Worm (Caenorhabditis elegans): Measurements from ENCODE around the gene herd-1.

DNA sequence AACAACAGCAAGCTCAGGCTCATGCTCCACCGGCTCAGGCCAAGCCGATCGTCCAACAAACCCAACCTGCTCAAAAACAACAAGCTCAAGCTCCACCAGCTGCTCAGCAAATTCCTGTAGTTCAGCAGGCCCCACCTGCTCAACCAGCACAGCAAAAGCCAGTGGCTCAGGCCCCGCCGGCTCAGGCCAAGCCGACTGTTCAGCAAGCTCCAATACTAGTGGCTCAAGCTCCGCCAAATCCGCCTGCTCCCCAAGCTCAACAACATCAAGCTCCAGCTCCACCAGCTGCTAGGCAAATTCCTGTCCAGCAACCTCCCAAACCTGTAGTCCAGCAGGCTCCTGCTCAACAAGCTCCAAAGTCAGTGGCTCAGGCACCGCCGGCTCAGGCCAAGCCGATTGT is 26.5 kb upstream of the herd-1 start:
- TF ChIP-seq nhr-90 (tag; optimal IDR thresholded peaks at IDR 0.05; ENCODE audit: poor library complexity) (no peak), nhr-12 (tag; optimal IDR thresholded peaks at IDR 0.05) (no peak), zag-1 (tag; optimal IDR thresholded peaks at IDR 0.05) (no peak), lin-13 (GFP tag; optimal IDR thresholded peaks at IDR 0.05) (no peak), nhr-20 (tag; optimal IDR thresholded peaks at IDR 0.05) (no peak), pqm-1 (tag; optimal IDR thresholded peaks at IDR 0.05) (no peak)
